Fruit fly (Drosophila melanogaster) whole organism, embryonic: ENCODE data around the gene Snx21.
A peak's percentile ranks its signal among the peaks of the same experiment; 100 is the strongest.

Experiments
- Bdp1 ChIP-seq: fragments of 200-800 bp; sonication (Bioruptor generic); optimal IDR thresholded peaks from 3 replicates; lab custom pipeline; 2016; ENCODE audit warnings: missing biosample characterization, missing genetic modification characterization
- Blimp-1 ChIP-seq: fragments of 200-800 bp; sonication (Bioruptor generic); optimal IDR thresholded peaks from 3 replicates; lab custom pipeline; 2018; ENCODE audit warnings: missing biosample characterization, missing genetic modification characterization, mild to moderate bottlenecking, moderate library complexity, missing genetic modification reagents
- CG10267 ChIP-seq: fragments of 200-800 bp; sonication (Bioruptor generic); optimal IDR thresholded peaks from 2 replicates; lab custom pipeline; 2018; ENCODE audit warnings: missing biosample characterization, mild to moderate bottlenecking, missing genetic modification characterization, moderate library complexity
- CG11398 ChIP-seq: fragments of 200-800 bp; sonication (Bioruptor generic); optimal IDR thresholded peaks from 2 replicates; lab custom pipeline; 2016; ENCODE audit warnings: missing biosample characterization, missing genetic modification characterization
- CG14860 ChIP-seq: fragments of 200-800 bp; sonication (Bioruptor generic); IDR thresholded peaks from 3 replicates; pipeline ENCODE4 v1.3.6; 2022; ENCODE audit warnings: missing biosample characterization, missing genetic modification characterization; ENCODE audit not compliant: partially characterized antibody
- CG17385 ChIP-seq: fragments of 200-800 bp; sonication (Bioruptor generic); optimal IDR thresholded peaks from 3 replicates; lab custom pipeline; 2018; ENCODE audit warnings: missing biosample characterization, mild to moderate bottlenecking, missing genetic modification characterization
- CG17612 ChIP-seq: fragments of 200-800 bp; sonication (Bioruptor generic); IDR thresholded peaks from 2 replicates; pipeline ENCODE4 v1.3.6; 2022; ENCODE audit warnings: missing biosample characterization, missing genetic modification characterization
- CG2202 ChIP-seq: fragments of 200-800 bp; sonication (Bioruptor generic); optimal IDR thresholded peaks from 2 replicates; lab custom pipeline; 2018; ENCODE audit warnings: missing biosample characterization, mild to moderate bottlenecking, missing genetic modification characterization
- CG31441 ChIP-seq: fragments of 200-800 bp; sonication (Bioruptor generic); IDR thresholded peaks from 2 replicates; pipeline ENCODE4 v1.3.6; 2022; ENCODE audit warnings: missing biosample characterization, missing genetic modification characterization
- CG32767 ChIP-seq: fragments of 200-800 bp; sonication (Bioruptor generic); IDR thresholded peaks from 2 replicates; pipeline ENCODE4 v1.3.6; 2022; ENCODE audit warnings: missing biosample characterization, missing genetic modification characterization
- CG34376 ChIP-seq: fragments of 200-800 bp; sonication (Bioruptor generic); optimal IDR thresholded peaks from 2 replicates; lab custom pipeline; 2018; ENCODE audit warnings: missing biosample characterization, mild to moderate bottlenecking, missing genetic modification characterization
- CG4707 ChIP-seq: fragments of 200-800 bp; sonication (Bioruptor generic); optimal IDR thresholded peaks from 2 replicates; lab custom pipeline; 2018; ENCODE audit warnings: missing biosample characterization, mild to moderate bottlenecking, missing genetic modification characterization, moderate library complexity
- CG5180 ChIP-seq: fragments of 200-800 bp; sonication (Bioruptor generic); optimal IDR thresholded peaks from 3 replicates; lab custom pipeline; 2017; ENCODE audit warnings: missing biosample characterization, missing genetic modification characterization, mild to moderate bottlenecking, moderate library complexity, missing genetic modification reagents
- CG6791 ChIP-seq: fragments of 200-800 bp; sonication (Bioruptor generic); IDR thresholded peaks from 3 replicates; pipeline ENCODE4 v1.3.6; 2022; ENCODE audit warnings: missing biosample characterization, missing genetic modification characterization; ENCODE audit not compliant: partially characterized antibody
- CG7786 ChIP-seq: fragments of 200-800 bp; sonication (Bioruptor generic); optimal IDR thresholded peaks from 2 replicates; lab custom pipeline; 2016; ENCODE audit warnings: missing biosample characterization, missing genetic modification characterization
- Deaf1 ChIP-seq: fragments of 200-800 bp; optimal IDR thresholded peaks from 3 replicates; lab custom pipeline; 2019; ENCODE audit warnings: missing biosample characterization, mild to moderate bottlenecking, missing genetic modification characterization, moderate library complexity
- Dek ChIP-seq: fragments of 200-800 bp; sonication (Bioruptor generic); optimal IDR thresholded peaks from 3 replicates; lab custom pipeline; 2019; ENCODE audit warnings: missing biosample characterization, mild to moderate bottlenecking, missing genetic modification characterization, moderate library complexity
- E2f1 ChIP-seq: fragments of 200-800 bp; sonication (Bioruptor generic); IDR thresholded peaks from 2 replicates; pipeline ENCODE4 v1.3.6; 2022; ENCODE audit warnings: missing biosample characterization, missing genetic modification characterization
- Elba2 ChIP-seq: fragments of 200-800 bp; sonication (Bioruptor generic); optimal IDR thresholded peaks from 3 replicates; lab custom pipeline; 2016; ENCODE audit warnings: missing biosample characterization, missing genetic modification characterization
- HLHmδ ChIP-seq: fragments of 200-800 bp; sonication (Bioruptor generic); optimal IDR thresholded peaks from 2 replicates; lab custom pipeline; 2018; ENCODE audit warnings: missing biosample characterization, mild to moderate bottlenecking, missing genetic modification characterization, moderate library complexity
- Hr39 ChIP-seq: fragments of >200 bp; optimal IDR thresholded peaks from 2 replicates; lab custom pipeline; 2017
- Hsf ChIP-seq: fragments of 200-800 bp; sonication (Bioruptor generic); optimal IDR thresholded peaks from 3 replicates; lab custom pipeline; 2016; ENCODE audit warnings: missing biosample characterization, missing genetic modification characterization
- Jarid2 ChIP-seq: fragments of 200-800 bp; sonication (Bioruptor generic); optimal IDR thresholded peaks from 3 replicates; lab custom pipeline; 2017; ENCODE audit warnings: mild to moderate bottlenecking, missing biosample characterization, missing genetic modification reagents, missing genetic modification characterization
- Med ChIP-seq: fragments of 200-800 bp; sonication (Bioruptor generic); peaks from one replicate; lab custom pipeline; 2016; ENCODE audit warnings: missing biosample characterization, missing genetic modification characterization, mild to moderate bottlenecking, inconsistent platforms, moderate library complexity
- Mes4 ChIP-seq: fragments of 200-800 bp; sonication (Bioruptor generic); optimal IDR thresholded peaks from 2 replicates; lab custom pipeline; 2016; ENCODE audit warnings: missing biosample characterization, missing genetic modification characterization
- Nf-YB ChIP-seq: fragments of 200-800 bp; sonication (Bioruptor generic); optimal IDR thresholded peaks from 3 replicates; lab custom pipeline; 2019; ENCODE audit warnings: missing biosample characterization, mild to moderate bottlenecking, missing genetic modification characterization, moderate library complexity
- Oli ChIP-seq: fragments of 200-800 bp; sonication (Bioruptor generic); optimal IDR thresholded peaks from 2 replicates; lab custom pipeline; 2018; ENCODE audit warnings: missing biosample characterization, mild to moderate bottlenecking, missing genetic modification characterization, moderate library complexity
- Pdp1 ChIP-seq, 2 experiments: fragments of 200-800 bp; sonication (Bioruptor generic); optimal IDR thresholded peaks; 3 replicates each; lab custom pipeline; 2016; ENCODE audit warnings: missing biosample characterization in 2 of 2, missing genetic modification characterization in 2 of 2, mild to moderate bottlenecking in 1 of 2, moderate library complexity in 1 of 2
- Side ChIP-seq: fragments of 200-800 bp; sonication (Bioruptor generic); optimal IDR thresholded peaks from 2 replicates; lab custom pipeline; 2016; ENCODE audit warnings: missing biosample characterization, missing genetic modification characterization
- Sin3A ChIP-seq: fragments of >200 bp; optimal IDR thresholded peaks from 2 replicates; lab custom pipeline; 2018
- Six4 ChIP-seq: fragments of 200-800 bp; sonication (Bioruptor generic); optimal IDR thresholded peaks from 2 replicates; lab custom pipeline; 2016; ENCODE audit warnings: missing biosample characterization, missing genetic modification characterization
- Spps ChIP-seq: fragments of 200-800 bp; sonication (Bioruptor generic); optimal IDR thresholded peaks from 2 replicates; lab custom pipeline; 2018; ENCODE audit warnings: missing biosample characterization, mild to moderate bottlenecking, missing genetic modification characterization
- Trl ChIP-seq, 3 experiments: fragments of >200 bp in 2 of 3; fragments of 200-800 bp in 1 of 3; sonication (Bioruptor generic) in 1 of 3; optimal IDR thresholded peaks; 2 replicates in 1 of 3; 3 replicates in 2 of 3; lab custom pipeline; 2016 to 2017; ENCODE audit warnings: missing biosample characterization in 1 of 3, missing genetic modification characterization in 1 of 3
- cato ChIP-seq: fragments of 200-800 bp; sonication (Bioruptor generic); optimal IDR thresholded peaks from 2 replicates; lab custom pipeline; 2016; ENCODE audit warnings: missing biosample characterization, missing genetic modification characterization, borderline replicate concordance
- chif ChIP-seq, 2 experiments: fragments of 200-800 bp; sonication (Bioruptor generic); optimal IDR thresholded peaks; 3 replicates each; lab custom pipeline; 2016; ENCODE audit warnings: missing biosample characterization in 2 of 2, missing genetic modification characterization in 2 of 2
- chinmo ChIP-seq: fragments of 200-800 bp; sonication (Bioruptor generic); IDR thresholded peaks from 4 replicates; pipeline ENCODE4 v1.3.6; 2022; ENCODE audit warnings: missing biosample characterization, missing genetic modification characterization; ENCODE audit not compliant: partially characterized antibody
- crc ChIP-seq: fragments of 200-800 bp; sonication (Bioruptor generic); optimal IDR thresholded peaks from 2 replicates; lab custom pipeline; 2016; ENCODE audit warnings: missing biosample characterization, missing genetic modification characterization
- dan ChIP-seq: fragments of 200-800 bp; sonication (Bioruptor generic); IDR thresholded peaks from 2 replicates; pipeline ENCODE4 v1.3.6; 2022; ENCODE audit warnings: missing biosample characterization, missing genetic modification characterization
- dm ChIP-seq: fragments of 200-800 bp; sonication (Bioruptor generic); optimal IDR thresholded peaks from 3 replicates; lab custom pipeline; 2016; ENCODE audit warnings: missing biosample characterization, missing genetic modification characterization
- esg ChIP-seq: fragments of 200-800 bp; sonication (Bioruptor generic); conservative IDR thresholded peaks from 2 replicates; pipeline ENCODE4 v1.3.6; 2022; ENCODE audit warnings: missing biosample characterization, missing genetic modification characterization
- exex ChIP-seq: fragments of 200-800 bp; sonication (Bioruptor generic); optimal IDR thresholded peaks from 4 replicates; lab custom pipeline; 2018; ENCODE audit warnings: missing biosample characterization, mild to moderate bottlenecking, missing genetic modification characterization, moderate library complexity
- gsb-n ChIP-seq: fragments of 200-800 bp; sonication (Bioruptor generic); optimal IDR thresholded peaks from 3 replicates; lab custom pipeline; 2018; ENCODE audit warnings: missing biosample characterization, mild to moderate bottlenecking, missing genetic modification characterization
- hbn ChIP-seq: fragments of 200-800 bp; sonication (Bioruptor generic); IDR thresholded peaks from 2 replicates; pipeline ENCODE4 v1.3.6; 2022; ENCODE audit warnings: missing biosample characterization, missing genetic modification characterization; ENCODE audit not compliant: partially characterized antibody
- jing ChIP-seq: fragments of 200-800 bp; sonication (Bioruptor generic); optimal IDR thresholded peaks from 2 replicates; lab custom pipeline; 2018; ENCODE audit warnings: missing biosample characterization, mild to moderate bottlenecking, missing genetic modification characterization
- kni ChIP-seq: fragments of 200-800 bp; sonication (Bioruptor generic); optimal IDR thresholded peaks from 3 replicates; lab custom pipeline; 2017; ENCODE audit warnings: mild to moderate bottlenecking, missing biosample characterization, missing genetic modification reagents, missing genetic modification characterization
- mirr ChIP-seq: fragments of 200-800 bp; sonication (Bioruptor generic); optimal IDR thresholded peaks from 3 replicates; lab custom pipeline; 2018; ENCODE audit warnings: missing biosample characterization, mild to moderate bottlenecking, missing genetic modification characterization
- oc ChIP-seq: fragments of 200-800 bp; sonication (Bioruptor generic); optimal IDR thresholded peaks from 2 replicates; lab custom pipeline; 2018; ENCODE audit warnings: missing biosample characterization, mild to moderate bottlenecking, missing genetic modification characterization, moderate library complexity
- pnt ChIP-seq: fragments of 200-800 bp; sonication (Bioruptor generic); optimal IDR thresholded peaks from 3 replicates; lab custom pipeline; 2016; ENCODE audit warnings: missing biosample characterization, missing genetic modification characterization
- sob ChIP-seq: fragments of 200-800 bp; sonication (Bioruptor generic); IDR thresholded peaks from 2 replicates; pipeline ENCODE4 v1.3.6; 2022; ENCODE audit warnings: missing biosample characterization, missing genetic modification characterization
- unc-4 ChIP-seq: fragments of 200-800 bp; sonication (Bioruptor generic); IDR thresholded peaks from 2 replicates; pipeline ENCODE4 v1.3.6; 2022; ENCODE audit warnings: missing biosample characterization, missing genetic modification characterization; ENCODE audit not compliant: partially characterized antibody

The Snx21 gene

dm6 chr2L:2808038-2808699 is 42.7 kb upstream of the Snx21 start (continued):
- TF ChIP-seq CG17612 (GFP tag; lab: Robert Waterston, UW) (no peak), Trl (optimal IDR thresholded peaks at IDR 0.05; lab: Kevin White, UChicago) (no peak), Trl (GFP tag; optimal IDR thresholded peaks at IDR 0.05; lab: Kevin White, UChicago) (no peak), CG6791 (GFP tag; lab: Robert Waterston, UW) (0 out of 3 replicates have a peak, but pooled peaks have one; percentile 25), Nf-YB (peak; percentile 44), unc-4 (GFP tag; lab: Robert Waterston, UW) (no peak), Oli (no peak), Dek (tag; lab: Kevin White, UChicago) (no peak), Six4 (GFP tag; lab: Kevin White, UChicago) (no peak), Blimp-1 (GFP tag; lab: Kevin White, UChicago) (no peak), hbn (GFP tag; lab: Robert Waterston, UW) (no peak), Mes4 (GFP tag; lab: Kevin White, UChicago) (no peak), CG2202 (no peak), HLHmδ (GFP tag; lab: Kevin White, UChicago) (no peak), jing (peak; percentile 55), cato (no peak), chinmo (GFP tag; lab: Robert Waterston, UW) (0 out of 4 replicates have a peak, but pooled peaks have one; percentile 43), CG10267 (tag; lab: Kevin White, UChicago) (no peak), Elba2 (GFP tag; lab: Kevin White, UChicago) (no peak), Med (GFP tag; lab: Kevin White, UChicago) (peak; percentile 58), Pdp1 (GFP tag; optimal IDR thresholded peaks at IDR 0.05; lab: Kevin White, UChicago) (peak in 1 of 2 experiments; percentile 33), Jarid2 (GFP tag; lab: Kevin White, UChicago) (peak; percentile 56), CG11398 (GFP tag; lab: Kevin White, UChicago) (no peak), dm (GFP tag; lab: Kevin White, UChicago) (no peak), CG34376 (peak; percentile 42), CG17385 (GFP tag; lab: Kevin White, UChicago) (no peak), CG5180 (GFP tag; lab: Kevin White, UChicago) (peak; percentile 95), Hr39 (no peak), kni (GFP tag; lab: Kevin White, UChicago) (no peak), Sin3A (no peak), pnt (GFP tag; lab: Kevin White, UChicago) (no peak), CG7786 (GFP tag; lab: Kevin White, UChicago) (no peak), CG31441 (GFP tag; lab: Robert Waterston, UW) (no peak), Deaf1 (tag; lab: Kevin White, UChicago) (peak; percentile 99), CG14860 (GFP tag; lab: Robert Waterston, UW) (no peak), Bdp1 (GFP tag; lab: Kevin White, UChicago) (no peak)

dm6 chr2L:2807597-2807996 is 42.1 kb upstream of the Snx21 start:
- TF ChIP-seq pnt (GFP tag; lab: Kevin White, UChicago) (no peak), dan (no peak), E2f1 (GFP tag; lab: Robert Waterston, UW) (no peak), oc (tag; lab: Kevin White, UChicago) (no peak), Sin3A (no peak), sob (no peak), Hsf (GFP tag; lab: Kevin White, UChicago) (no peak), CG32767 (no peak), Side (GFP tag; lab: Kevin White, UChicago) (no peak), mirr (GFP tag; lab: Kevin White, UChicago) (peak; percentile 42), gsb-n (peak; percentile 53), esg (GFP tag; lab: Robert Waterston, UW) (no peak), exex (tag; lab: Kevin White, UChicago) (peak; percentile 78), chif (GFP tag; optimal IDR thresholded peaks at IDR 0.05; lab: Kevin White, UChicago) (no peak), Spps (no peak), crc (no peak), CG4707 (GFP tag; lab: Kevin White, UChicago) (no peak)
